Worm (Caenorhabditis elegans): ENCODE measurements around the gene C27D6.12.

C27D6.12 gene

DNA sequence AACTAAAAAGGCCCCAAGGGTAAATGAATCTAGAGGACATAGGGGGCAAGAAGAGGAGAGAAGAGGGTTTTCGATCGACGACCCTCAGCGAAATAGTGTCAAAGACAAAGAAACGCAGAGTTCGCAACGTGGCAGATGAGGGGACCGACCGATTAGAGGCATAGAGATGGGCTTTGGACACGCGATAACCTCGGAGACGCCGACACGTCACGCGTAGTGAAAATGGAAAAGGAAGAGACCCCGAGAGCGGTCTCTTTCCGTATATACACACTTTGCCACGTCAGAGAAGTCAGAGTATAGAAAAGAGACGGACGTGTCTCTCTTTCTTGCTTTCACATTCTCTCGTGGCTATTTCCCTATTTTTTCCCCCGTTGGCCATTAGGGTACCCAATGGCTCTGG lies 3.7 kb upstream of the C27D6.12 start (continued):
- TF ChIP-seq sdz-38 (tag; optimal IDR thresholded peaks at IDR 0.05) (no peak), ztf-18 (tag; optimal IDR thresholded peaks at IDR 0.05) (peak; percentile 26), ets-4 (GFP tag; optimal IDR thresholded peaks at IDR 0.05) (no peak), ceh-27 (GFP tag; optimal IDR thresholded peaks at IDR 0.05) (peak; percentile 40), hlh-12 (tag; optimal IDR thresholded peaks at IDR 0.05) (no peak), bed-1 (GFP tag; IDR thresholded peaks at IDR 0.05) (no peak), D2030.7 (GFP tag; IDR thresholded peaks at IDR 0.05) (no peak), madf-10 (tag; optimal IDR thresholded peaks at IDR 0.05) (peak; percentile 61), fkh-3 (tag; optimal IDR thresholded peaks at IDR 0.05) (no peak), F57A8.1 (GFP tag; optimal IDR thresholded peaks at IDR 0.05) (no peak), attf-5 (GFP tag; optimal IDR thresholded peaks at IDR 0.05) (peak; percentile 75), attf-6 (GFP tag; IDR thresholded peaks at IDR 0.05) (no peak), nfyb-1 (GFP tag; IDR thresholded peaks at IDR 0.05) (peak; percentile 81), lin-26 (GFP tag; IDR thresholded peaks at IDR 0.05) (peak; percentile 58; the same call in 1 of the 2 replicates), tlf-1 (GFP tag; optimal IDR thresholded peaks at IDR 0.05) (no peak), lin-40 (tag; optimal IDR thresholded peaks at IDR 0.05) (peak; percentile 58), sea-2 (GFP tag; IDR thresholded peaks at IDR 0.05) (no peak), pbrm-1 (GFP tag; IDR thresholded peaks at IDR 0.05) (0 out of 2 replicates have a peak, but pooled peaks have one; percentile 34), ZK185.1 (tag; optimal IDR thresholded peaks at IDR 0.05; ENCODE audit: poor library complexity, severe bottlenecking) (peak; percentile 47), cebp-1 (GFP tag; IDR thresholded peaks at IDR 0.05) (no peak), cebp-1 (tag; optimal IDR thresholded peaks at IDR 0.05) (peak; percentile 72), ztf-26 (tag; optimal IDR thresholded peaks at IDR 0.05) (peak; percentile 27), ekl-4 (GFP tag; IDR thresholded peaks at IDR 0.05) (no peak), lir-1 (GFP tag; conservative IDR thresholded peaks at IDR 0.05) (0 out of 2 replicates have a peak, but pooled peaks have one; percentile 29), atf-7 (tag; optimal IDR thresholded peaks at IDR 0.05) (peak; percentile 26), Y79H2A.3 (GFP tag; conservative IDR thresholded peaks at IDR 0.05) (no peak), ztf-22 (GFP tag; optimal IDR thresholded peaks at IDR 0.05) (no peak), ceh-40 (GFP tag; IDR thresholded peaks at IDR 0.05) (no peak), madf-6 (GFP tag; IDR thresholded peaks at IDR 0.05) (no peak), tbx-9 (tag; optimal IDR thresholded peaks at IDR 0.05; ENCODE audit: borderline replicate concordance) (no peak), snpc-3.4 (tag; optimal IDR thresholded peaks at IDR 0.05) (no peak)

DNA sequence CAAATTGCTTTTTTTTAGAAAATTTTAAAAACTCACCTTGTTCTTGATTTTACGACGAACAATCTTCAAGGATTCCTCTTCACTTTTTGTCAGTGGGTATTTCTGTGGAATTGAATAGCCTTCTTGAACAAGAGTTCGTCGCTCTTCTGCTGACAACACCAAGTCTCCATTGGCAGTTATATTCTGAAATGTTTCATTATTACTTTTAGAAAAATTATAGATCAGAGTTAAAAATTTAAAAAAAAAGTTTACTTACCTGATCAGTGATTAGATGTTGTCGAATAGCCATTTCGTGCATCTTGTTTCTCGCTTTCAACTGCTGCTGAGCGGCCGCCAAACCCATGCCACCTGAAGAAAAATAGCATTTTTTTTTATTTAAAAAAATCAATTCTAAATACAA lies 2.5 kb upstream of the C27D6.12 start:
- TF ChIP-seq sdz-38 (tag; optimal IDR thresholded peaks at IDR 0.05), result no peak
- no peak for TF ChIP-seq hmg-1.2 (GFP tag; IDR thresholded peaks at IDR 0.05)
- TF ChIP-seq ekl-4 (GFP tag; IDR thresholded peaks at IDR 0.05), result 0 out of 2 replicates have a peak, but pooled peaks have one; percentile 13

DNA sequence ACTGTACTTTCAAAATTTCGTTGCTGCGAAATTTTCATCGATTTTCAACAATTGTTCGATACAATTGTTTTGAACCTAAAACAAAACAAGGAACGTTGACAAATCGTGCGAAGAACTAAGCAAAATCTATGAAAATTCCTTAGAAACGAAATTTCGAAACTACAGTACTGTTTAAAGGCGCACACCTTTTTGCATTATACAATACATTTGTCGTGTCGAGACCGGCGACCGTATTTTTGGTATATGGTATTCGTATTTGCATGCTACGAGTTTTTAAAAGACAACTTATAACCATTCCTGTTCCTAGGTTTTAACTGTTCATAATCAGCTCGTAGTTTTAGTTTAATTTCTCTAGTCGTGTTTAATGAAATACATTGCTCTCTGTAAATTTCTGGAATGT lies 807 bp upstream of the C27D6.12 start:
- TF ChIP-seq attf-5 (GFP tag; optimal IDR thresholded peaks at IDR 0.05) (no peak), F39B2.1 (GFP tag; IDR thresholded peaks at IDR 0.05) (no peak), egl-44 (GFP tag; IDR thresholded peaks at IDR 0.05) (no peak), ekl-4 (GFP tag; IDR thresholded peaks at IDR 0.05) (peak; percentile 38; the same call in 1 of the 2 replicates), let-607 (tag; optimal IDR thresholded peaks at IDR 0.05) (peak in 1 of 2 experiments; percentile 7), aptf-2 (GFP tag; conservative IDR thresholded peaks at IDR 0.05) (no peak), Y56A3A.18 (GFP tag; IDR thresholded peaks at IDR 0.05) (peak; percentile 79; the same call in 1 of the 2 replicates), ceh-100 (GFP tag; IDR thresholded peaks at IDR 0.05) (0 out of 2 replicates have a peak, but pooled peaks have one; percentile 18), C17E4.6 (GFP tag; IDR thresholded peaks at IDR 0.05) (0 out of 2 replicates have a peak, but pooled peaks have one; percentile 31), hlh-12 (tag; optimal IDR thresholded peaks at IDR 0.05) (no peak), tlf-1 (GFP tag; optimal IDR thresholded peaks at IDR 0.05) (no peak), die-1 (tag; optimal IDR thresholded peaks at IDR 0.05) (no peak), bed-2 (GFP tag; IDR thresholded peaks at IDR 0.05) (no peak), B0336.3 (GFP tag; IDR thresholded peaks at IDR 0.05) (peak; percentile 44; the same call in 1 of the 2 replicates), repo-1 (tag; optimal IDR thresholded peaks at IDR 0.05) (peak; percentile 80), cebp-1 (GFP tag; IDR thresholded peaks at IDR 0.05) (no peak), cebp-1 (tag; optimal IDR thresholded peaks at IDR 0.05) (peak; percentile 18), F55B11.4 (tag; optimal IDR thresholded peaks at IDR 0.05; ENCODE audit: borderline replicate concordance, insufficient read depth) (no peak), K12H6.12 (tag; optimal IDR thresholded peaks at IDR 0.05) (no peak), pbrm-1 (GFP tag; IDR thresholded peaks at IDR 0.05) (0 out of 2 replicates have a peak, but pooled peaks have one; percentile 20)

All from whole organism, young adult.